Worm (Caenorhabditis elegans) whole organism, L4 larva: ENCODE data around the gene lin-22.

ENCODE experiments used
- D1046.2 ChIP-seq: fragments of 200-800 bp; sonication (Bioruptor generic); IDR thresholded peaks from 2 replicates; pipeline ENCODE4 v1.3.6; 2022; ENCODE audit warnings: missing genetic modification characterization, missing compliant biosample characterization
- ceh-20 ChIP-seq: fragments of 200-800 bp; sonication (Bioruptor generic); IDR thresholded peaks from 2 replicates; pipeline ENCODE4 v1.3.6; 2022; ENCODE audit warnings: missing genetic modification reagents, missing genetic modification characterization, missing compliant biosample characterization
- lin-1 ChIP-seq: fragments of 200-800 bp; sonication (Bioruptor generic); IDR thresholded peaks from 2 replicates; pipeline ENCODE4 v1.3.6; 2022; ENCODE audit warnings: missing genetic modification reagents, missing genetic modification characterization, missing compliant biosample characterization
- mes-2 ChIP-seq: sonication (generic microtip); optimal IDR thresholded peaks from 2 replicates; lab custom pipeline; 2016; ENCODE audit warnings: missing genotype, mild to moderate bottlenecking, missing genetic modification characterization, missing compliant biosample characterization; ENCODE audit not compliant: poor library complexity, severe bottlenecking
- nhr-237 ChIP-seq: sonication (generic microtip); optimal IDR thresholded peaks from 2 replicates; lab custom pipeline; 2017; ENCODE audit warnings: missing biosample characterization, missing genetic modification characterization
- set-16 ChIP-seq: fragments of 200-800 bp; sonication (Bioruptor generic); IDR thresholded peaks from 2 replicates; pipeline ENCODE4 v1.3.6; 2022; ENCODE audit warnings: missing genetic modification reagents, missing genetic modification characterization, missing compliant biosample characterization

Gene lin-22

ce11 chrIV:3071997-3072396, 52.5 kb downstream of the lin-22 start, which contains the start of gene Y67D8C.2 (continued):
- no peak for TF ChIP-seq D1046.2 (GFP tag; lab: Robert Waterston, UW)
- TF ChIP-seq nhr-237 (tag; lab: Kevin White, UChicago) = no peak
- no peak for TF ChIP-seq set-16
- no peak for TF ChIP-seq mes-2 (tag; lab: Kevin White, UChicago)
- TF ChIP-seq ceh-20 = no peak
- TF ChIP-seq lin-1 (GFP tag; lab: Robert Waterston, UW) = no peak
- TF ChIP-seq, all 104 proteins: peak for 0
